Worm (Caenorhabditis elegans): Measurements from ENCODE around the gene F55A11.7.

DNA sequence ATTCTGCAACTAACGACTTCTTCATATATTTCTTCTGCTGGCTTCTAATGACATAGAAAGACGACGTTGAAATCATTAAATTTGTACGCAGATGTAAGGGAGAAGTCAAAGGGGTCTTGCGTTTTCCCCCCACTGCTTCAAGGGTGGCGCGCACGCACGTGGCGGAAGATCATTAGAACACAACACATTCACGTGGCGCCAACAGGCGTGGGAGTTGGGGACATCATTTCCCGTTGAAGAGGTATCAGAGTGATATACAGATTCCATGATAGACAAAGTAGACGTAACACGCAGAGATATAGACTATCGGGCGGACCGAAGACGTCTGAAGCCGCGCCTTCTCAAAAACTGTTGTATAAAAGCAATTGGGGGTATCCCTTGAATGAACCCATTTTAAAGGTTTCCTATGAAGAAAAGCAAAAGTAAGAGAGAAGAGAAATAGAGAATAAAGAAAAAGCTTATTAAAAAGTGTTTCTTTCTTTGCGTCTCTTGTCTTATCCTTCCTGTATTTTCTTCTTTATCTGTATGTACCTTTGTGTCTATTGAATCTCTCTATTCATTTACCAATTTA is 12.1 kb upstream of the F55A11.7 start:
- TF ChIP-seq him-1 (tag; optimal IDR thresholded peaks at IDR 0.05) (no peak), zfh-2 (GFP tag; conservative IDR thresholded peaks at IDR 0.05) (no peak), T07F8.4 (tag; optimal IDR thresholded peaks at IDR 0.05) (no peak)
